Worm (Caenorhabditis elegans): ENCODE measurements around the gene srw-19.

ce11 chrV:15240215-15240614 is 41.0 kb downstream of the srw-19 start, which contains the start of gene srw-11:
- TF ChIP-seq lsy-2 (tag; optimal IDR thresholded peaks at IDR 0.05), result no peak
- TF ChIP-seq unc-62 (GFP tag; optimal IDR thresholded peaks at IDR 0.05 in 1 of 2), result no peak
- TF ChIP-seq unc-62 (tag; optimal IDR thresholded peaks at IDR 0.05), result no peak
- TF ChIP-seq nhr-6 (tag; optimal IDR thresholded peaks at IDR 0.05), result no peak
- TF ChIP-seq skn-1 (tag; optimal IDR thresholded peaks at IDR 0.05), result no peak
- no peak for TF ChIP-seq R02D3.7 (tag; optimal IDR thresholded peaks at IDR 0.05)
- no peak for TF ChIP-seq nhr-102 (tag; optimal IDR thresholded peaks at IDR 0.05)
- no peak for TF ChIP-seq ama-1 (optimal IDR thresholded peaks at IDR 0.05)
- TF ChIP-seq lin-13 (GFP tag; optimal IDR thresholded peaks at IDR 0.05), result no peak
- TF ChIP-seq snpc-4 (tag; optimal IDR thresholded peaks at IDR 0.05), result no peak
- no peak for TF ChIP-seq egl-27 (tag; optimal IDR thresholded peaks at IDR 0.05)
- TF ChIP-seq lin-29 (GFP tag; IDR thresholded peaks at IDR 0.05), result no peak
- no peak for TF ChIP-seq Y105C5A.15 (GFP tag; IDR thresholded peaks at IDR 0.05)

Measured in whole organism, L4 larva.